Fruit fly (Drosophila melanogaster): ENCODE data around the gene CG11756.

The CG11756 gene

DNA sequence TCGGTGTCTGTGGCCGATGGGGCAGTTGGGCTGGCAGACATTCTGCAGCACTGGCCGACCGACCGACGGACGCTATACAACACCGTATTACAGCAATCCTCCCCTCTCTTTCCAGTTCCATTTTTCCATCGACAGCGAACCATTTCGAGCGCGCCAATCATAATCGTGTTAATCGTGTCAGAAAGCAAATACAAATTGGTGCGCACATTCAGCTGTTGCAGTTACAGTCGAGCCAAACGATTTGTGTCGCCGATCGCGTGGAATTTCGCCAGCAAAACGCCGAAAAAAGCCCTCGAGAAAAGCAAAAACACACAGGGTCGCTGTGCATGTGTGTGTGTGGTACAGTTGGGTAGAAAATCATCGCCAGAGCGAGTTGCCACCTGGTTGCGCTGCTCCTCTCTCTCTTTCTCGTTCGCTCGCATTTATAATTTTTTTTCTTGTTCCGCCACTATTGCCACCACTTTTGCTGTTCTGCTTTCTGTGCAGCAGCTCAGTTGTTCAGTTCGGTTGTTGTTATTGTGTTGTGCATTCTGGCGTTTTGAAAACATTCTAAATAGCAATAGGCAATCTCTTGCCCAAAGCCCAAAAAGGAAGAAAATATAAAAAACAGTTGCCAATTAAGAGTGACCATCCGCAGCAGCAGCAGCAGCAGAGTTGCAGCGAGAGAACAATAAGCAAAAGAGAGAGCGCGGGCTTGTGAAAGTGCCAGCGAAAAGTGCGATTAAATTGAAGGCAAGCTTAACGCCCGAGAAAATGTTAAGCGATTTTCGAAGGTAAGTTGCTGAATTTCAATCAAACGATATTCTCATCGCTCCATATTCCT is 2.8 kb downstream of the CG11756 start, which contains the start of gene CG1737 (continued):
- TF ChIP-seq schlank (tag; optimal IDR thresholded peaks at IDR 0.05) (no peak), CG2712 (tag; optimal IDR thresholded peaks at IDR 0.05) (no peak), odd (GFP tag; optimal IDR thresholded peaks at IDR 0.05) (no peak), CG8765 (GFP tag; IDR thresholded peaks at IDR 0.05) (no peak), Elba2 (GFP tag; optimal IDR thresholded peaks at IDR 0.05) (no peak), CG15601 (tag; optimal IDR thresholded peaks at IDR 0.05) (no peak), aop (GFP tag; IDR thresholded peaks at IDR 0.05) (no peak), slp2 (GFP tag; optimal IDR thresholded peaks at IDR 0.05) (no peak), vvl (GFP tag; IDR thresholded peaks at IDR 0.05) (peak; percentile 10; the same call in 1 of the 2 replicates), Poxn (GFP tag; IDR thresholded peaks at IDR 0.05) (no peak), Ptx1 (GFP tag; IDR thresholded peaks at IDR 0.05) (peak; percentile 11; the same call in 1 of the 2 replicates), CG31224 (GFP tag; IDR thresholded peaks at IDR 0.05) (no peak), CG5180 (GFP tag; optimal IDR thresholded peaks at IDR 0.05) (no peak), pum (GFP tag; optimal IDR thresholded peaks at IDR 0.05) (no peak), Max (GFP tag; optimal IDR thresholded peaks at IDR 0.05) (no peak)

DNA sequence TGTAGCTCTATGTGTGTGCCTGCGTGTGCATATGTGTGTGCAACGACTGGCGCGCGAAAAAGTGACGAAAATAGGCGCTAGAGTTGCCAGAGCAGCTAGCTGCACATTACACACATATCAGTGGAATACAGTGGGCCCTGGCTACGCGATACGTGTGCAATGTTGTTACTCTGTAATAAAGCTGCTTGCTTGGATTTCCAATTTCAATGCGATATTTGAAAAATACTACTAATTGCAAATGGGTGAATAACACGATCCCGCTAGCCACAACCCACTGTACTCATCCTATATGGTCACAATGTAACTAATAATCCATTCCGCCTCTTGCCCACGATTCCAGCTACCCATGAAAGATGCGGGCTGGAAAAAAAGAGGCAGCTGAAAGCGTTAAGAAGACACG is 3.4 kb downstream of the CG11756 start:
- TF ChIP-seq Atf6 (GFP tag; IDR thresholded peaks at IDR 0.05) (peak; percentile 92), Dbx (GFP tag; IDR thresholded peaks at IDR 0.05) (peak; percentile 92), CG11696 (GFP tag; IDR thresholded peaks at IDR 0.05) (peak; percentile 86), maf-S (GFP tag; optimal IDR thresholded peaks at IDR 0.05) (peak; percentile 90), CG10321 (GFP tag; IDR thresholded peaks at IDR 0.05) (peak; percentile 76), CG8359 (GFP tag; optimal IDR thresholded peaks at IDR 0.05; ENCODE audit: borderline replicate concordance) (peak; percentile 72), zen2 (GFP tag; IDR thresholded peaks at IDR 0.05; ENCODE audit: partially characterized antibody) (no peak), bsh (GFP tag; optimal IDR thresholded peaks at IDR 0.05) (peak; percentile 83 to 94), CG3281 (GFP tag; optimal IDR thresholded peaks at IDR 0.05) (peak; percentile 89), CG18476 (GFP tag; optimal IDR thresholded peaks at IDR 0.05) (peak; percentile 85), Sry-δ (GFP tag; optimal IDR thresholded peaks at IDR 0.05) (peak; percentile 41), gro (GFP tag; optimal IDR thresholded peaks at IDR 0.05) (peak; percentile 86), CG11560 (tag; IDR thresholded peaks at IDR 0.05) (peak; percentile 82; the same call in 2 of the 3 replicates), Gug (GFP tag; IDR thresholded peaks at IDR 0.05) (peak; percentile 97), Ets65A (GFP tag) (peak; percentile 99), CG4854 (GFP tag; optimal IDR thresholded peaks at IDR 0.05) (peak; percentile 85), jumu (GFP tag; optimal IDR thresholded peaks at IDR 0.05) (peak; percentile 94), Med (GFP tag) (peak; percentile 99), CG6765 (GFP tag; optimal IDR thresholded peaks at IDR 0.05) (peak; percentile 78), Pdp1 (GFP tag; optimal IDR thresholded peaks at IDR 0.05) (peak; percentile 92 to 93), BtbVII (GFP tag; optimal IDR thresholded peaks at IDR 0.05) (peak; percentile 87), Asciz (GFP tag; optimal IDR thresholded peaks at IDR 0.05) (peak; percentile 86), CG16779 (GFP tag; IDR thresholded peaks at IDR 0.05) (peak; percentile 94), Ssrp (tag; optimal IDR thresholded peaks at IDR 0.05) (peak; percentile 89), pan (optimal IDR thresholded peaks at IDR 0.05) (no peak), pan (GFP tag; optimal IDR thresholded peaks at IDR 0.05 in 1 of 2, IDR thresholded peaks at IDR 0.05 in 1 of 2) (peak in 1 of 2 experiments; percentile 96), Dll (GFP tag; IDR thresholded peaks at IDR 0.05; ENCODE audit: partially characterized antibody) (no peak), CG7839 (tag; optimal IDR thresholded peaks at IDR 0.05) (peak; percentile 94), zfh2 (GFP tag; optimal IDR thresholded peaks at IDR 0.05) (peak; percentile 92), zfh1 (GFP tag; IDR thresholded peaks at IDR 0.05) (peak; percentile 96), H2.0 (GFP tag; IDR thresholded peaks at IDR 0.05) (peak; percentile 95), HmgD (GFP tag; optimal IDR thresholded peaks at IDR 0.05) (peak; percentile 85), slbo (GFP tag; IDR thresholded peaks at IDR 0.05) (peak; percentile 97), stc (GFP tag; IDR thresholded peaks at IDR 0.05) (peak; percentile 94), tio (GFP tag; optimal IDR thresholded peaks at IDR 0.05) (no peak)
